Fruit fly (Drosophila melanogaster) whole organism, embryonic: ENCODE data around the gene CG4020.

Source experiments
- Adf1 ChIP-seq: fragments of 200-800 bp; sonication (Bioruptor generic); IDR thresholded peaks from 2 replicates; pipeline ENCODE4 v1.3.6; 2022; ENCODE audit warnings: missing biosample characterization, missing genetic modification characterization
- Awh ChIP-seq: fragments of 200-800 bp; sonication (Bioruptor generic); IDR thresholded peaks from 2 replicates; pipeline ENCODE4, ENCODE4 v1.3.6; 2022; ENCODE audit warnings: missing biosample characterization, missing genetic modification characterization
- CG10431 ChIP-seq: fragments of 200-800 bp; sonication (Bioruptor generic); optimal IDR thresholded peaks from 3 replicates; lab custom pipeline; 2018; ENCODE audit warnings: missing biosample characterization, mild to moderate bottlenecking, missing genetic modification characterization
- CG11695 ChIP-seq: fragments of 200-800 bp; sonication (Bioruptor generic); IDR thresholded peaks from 3 replicates; pipeline ENCODE4 v1.3.6; 2022; ENCODE audit warnings: missing biosample characterization, missing genetic modification characterization
- CG12071 ChIP-seq: fragments of 200-800 bp; sonication (Bioruptor generic); optimal IDR thresholded peaks from 3 replicates; lab custom pipeline; 2018; ENCODE audit warnings: missing biosample characterization, mild to moderate bottlenecking, missing genetic modification characterization
- CG12659 ChIP-seq: fragments of 200-800 bp; sonication (Bioruptor generic); optimal IDR thresholded peaks from 3 replicates; lab custom pipeline; 2017; ENCODE audit warnings: mild to moderate bottlenecking, missing biosample characterization, missing genetic modification reagents, missing genetic modification characterization
- CG13775 ChIP-seq: fragments of 200-800 bp; sonication (Bioruptor generic); optimal IDR thresholded peaks from 3 replicates; lab custom pipeline; 2017; ENCODE audit warnings: missing biosample characterization, mild to moderate bottlenecking, missing genetic modification characterization
- CG14667 ChIP-seq: fragments of 200-800 bp; sonication (Bioruptor generic); IDR thresholded peaks from 2 replicates; pipeline ENCODE4 v1.3.6; 2022; ENCODE audit warnings: missing biosample characterization, missing genetic modification characterization
- CG14965 ChIP-seq: fragments of 200-800 bp; sonication (Bioruptor generic); optimal IDR thresholded peaks from 2 replicates; lab custom pipeline; 2016; ENCODE audit warnings: missing biosample characterization, missing genetic modification characterization, borderline replicate concordance
- CG15011 ChIP-seq: fragments of 200-800 bp; sonication (Bioruptor generic); optimal IDR thresholded peaks from 3 replicates; lab custom pipeline; 2018; ENCODE audit warnings: missing biosample characterization, mild to moderate bottlenecking, missing genetic modification characterization
- CG2199 ChIP-seq: fragments of 200-800 bp; sonication (Bioruptor generic); IDR thresholded peaks from 3 replicates; pipeline ENCODE4 v1.3.6; 2022; ENCODE audit warnings: missing biosample characterization, missing genetic modification characterization
- CG2712 ChIP-seq: fragments of 200-800 bp; optimal IDR thresholded peaks from 3 replicates; lab custom pipeline; 2019; ENCODE audit warnings: missing biosample characterization, mild to moderate bottlenecking, missing genetic modification characterization, moderate library complexity
- CG31365 ChIP-seq: fragments of 200-800 bp; sonication (Bioruptor generic); optimal IDR thresholded peaks from 2 replicates; lab custom pipeline; 2018; ENCODE audit warnings: missing biosample characterization, mild to moderate bottlenecking, missing genetic modification characterization
- CG33557 ChIP-seq: fragments of 200-800 bp; sonication (Bioruptor generic); optimal IDR thresholded peaks from 2 replicates; lab custom pipeline; 2019; ENCODE audit warnings: missing biosample characterization, mild to moderate bottlenecking, missing genetic modification characterization, moderate library complexity
- CG3847 ChIP-seq: fragments of 200-800 bp; sonication (Bioruptor generic); IDR thresholded peaks from 2 replicates; pipeline ENCODE4 v1.3.6; 2022; ENCODE audit warnings: missing biosample characterization, missing genetic modification characterization
- CG4820 ChIP-seq: fragments of 200-800 bp; sonication (Bioruptor generic); optimal IDR thresholded peaks from 3 replicates; lab custom pipeline; 2016; ENCODE audit warnings: missing biosample characterization, missing genetic modification characterization
- CG6683 ChIP-seq: fragments of 200-800 bp; sonication (Bioruptor generic); optimal IDR thresholded peaks from 2 replicates; lab custom pipeline; 2017; ENCODE audit warnings: missing biosample characterization, mild to moderate bottlenecking, missing genetic modification characterization, missing genetic modification reagents
- CG8944 ChIP-seq: fragments of 200-800 bp; sonication (Bioruptor generic); optimal IDR thresholded peaks from 3 replicates; lab custom pipeline; 2016; ENCODE audit warnings: missing biosample characterization, missing genetic modification characterization
- CG9437 ChIP-seq: fragments of 200-800 bp; sonication (Bioruptor generic); optimal IDR thresholded peaks from 2 replicates; lab custom pipeline; 2018; ENCODE audit warnings: missing biosample characterization, mild to moderate bottlenecking, missing genetic modification characterization
- CG9609 ChIP-seq: fragments of 200-800 bp; sonication (Bioruptor generic); optimal IDR thresholded peaks from 3 replicates; lab custom pipeline; 2016; ENCODE audit warnings: missing biosample characterization, missing genetic modification characterization
- D ChIP-seq, 2 experiments: fragments of 200-800 bp in 1 of 2; fragments of >200 bp in 1 of 2; sonication (Bioruptor generic) in 1 of 2; optimal IDR thresholded peaks; 2 replicates in 1 of 2; 3 replicates in 1 of 2; lab custom pipeline; 2017; ENCODE audit warnings: mild to moderate bottlenecking in 1 of 2, missing biosample characterization in 1 of 2, missing genetic modification characterization in 1 of 2, missing genetic modification reagents in 1 of 2
- Ets97D ChIP-seq: fragments of 200-800 bp; sonication (Bioruptor generic); optimal IDR thresholded peaks from 3 replicates; lab custom pipeline; 2016; ENCODE audit warnings: missing biosample characterization, missing genetic modification characterization
- HLH4C ChIP-seq: fragments of 200-800 bp; sonication (Bioruptor generic); IDR thresholded peaks from 3 replicates; pipeline ENCODE4 v1.3.6; 2022; ENCODE audit warnings: missing biosample characterization, missing genetic modification characterization; ENCODE audit not compliant: partially characterized antibody
- Kr ChIP-seq: fragments of 200-800 bp; sonication (Bioruptor generic); optimal IDR thresholded peaks from 2 replicates; lab custom pipeline; 2017; ENCODE audit warnings: missing biosample characterization, mild to moderate bottlenecking, missing genetic modification characterization
- Pdp1 ChIP-seq, 2 experiments: fragments of 200-800 bp; sonication (Bioruptor generic); optimal IDR thresholded peaks; 3 replicates each; lab custom pipeline; 2016; ENCODE audit warnings: missing biosample characterization in 2 of 2, missing genetic modification characterization in 2 of 2, mild to moderate bottlenecking in 1 of 2, moderate library complexity in 1 of 2
- Side ChIP-seq: fragments of 200-800 bp; sonication (Bioruptor generic); optimal IDR thresholded peaks from 2 replicates; lab custom pipeline; 2016; ENCODE audit warnings: missing biosample characterization, missing genetic modification characterization
- Sox100B ChIP-seq: fragments of 200-800 bp; sonication (Bioruptor generic); optimal IDR thresholded peaks from 3 replicates; lab custom pipeline; 2018; ENCODE audit warnings: missing biosample characterization, mild to moderate bottlenecking, missing genetic modification characterization
- Spps ChIP-seq: fragments of 200-800 bp; sonication (Bioruptor generic); optimal IDR thresholded peaks from 2 replicates; lab custom pipeline; 2018; ENCODE audit warnings: missing biosample characterization, mild to moderate bottlenecking, missing genetic modification characterization
- ab ChIP-seq: fragments of 200-800 bp; sonication (Bioruptor generic); optimal IDR thresholded peaks from 2 replicates; lab custom pipeline; 2016; ENCODE audit warnings: missing biosample characterization, missing genetic modification characterization
- bab2 ChIP-seq: fragments of 200-800 bp; sonication (Bioruptor generic); optimal IDR thresholded peaks from 2 replicates; lab custom pipeline; 2016; ENCODE audit warnings: missing biosample characterization, missing genetic modification characterization
- bbx ChIP-seq: fragments of 200-800 bp; sonication (Bioruptor generic); IDR thresholded peaks from 2 replicates; pipeline ENCODE4 v1.3.6; 2022; ENCODE audit warnings: missing biosample characterization, missing genetic modification characterization; ENCODE audit not compliant: partially characterized antibody
- bowl ChIP-seq: fragments of 200-800 bp; sonication (Bioruptor generic); IDR thresholded peaks from 2 replicates; pipeline ENCODE4 v1.3.6; 2022; ENCODE audit warnings: missing biosample characterization, missing genetic modification characterization
- cad ChIP-seq: fragments of >200 bp; optimal IDR thresholded peaks from 2 replicates; lab custom pipeline; 2017; ENCODE audit warnings: missing biosample characterization, missing genetic modification characterization
- cg ChIP-seq: fragments of 200-800 bp; sonication (Bioruptor generic); optimal IDR thresholded peaks from 3 replicates; lab custom pipeline; 2019; ENCODE audit warnings: missing biosample characterization, mild to moderate bottlenecking, missing genetic modification characterization, moderate library complexity
- ewg ChIP-seq: fragments of 200-800 bp; sonication (Bioruptor generic); optimal IDR thresholded peaks from 3 replicates; lab custom pipeline; 2017; ENCODE audit warnings: mild to moderate bottlenecking, missing biosample characterization, missing genetic modification reagents, missing genetic modification characterization
- ham ChIP-seq: fragments of 200-800 bp; sonication (Bioruptor generic); IDR thresholded peaks from 2 replicates; pipeline ENCODE4 v1.3.6; 2022; ENCODE audit warnings: missing biosample characterization, missing genetic modification characterization
- hbn ChIP-seq: fragments of 200-800 bp; sonication (Bioruptor generic); IDR thresholded peaks from 2 replicates; pipeline ENCODE4 v1.3.6; 2022; ENCODE audit warnings: missing biosample characterization, missing genetic modification characterization; ENCODE audit not compliant: partially characterized antibody
- jigr1 ChIP-seq: fragments of 200-800 bp; sonication (Bioruptor generic); IDR thresholded peaks from 3 replicates; pipeline ENCODE4 v1.3.6; 2022; ENCODE audit warnings: missing biosample characterization, missing genetic modification characterization
- jing ChIP-seq: fragments of 200-800 bp; sonication (Bioruptor generic); optimal IDR thresholded peaks from 2 replicates; lab custom pipeline; 2018; ENCODE audit warnings: missing biosample characterization, mild to moderate bottlenecking, missing genetic modification characterization
- lola ChIP-seq, 3 experiments: fragments of >200 bp in 2 of 3; fragments of 200-800 bp in 1 of 3; sonication (Bioruptor generic) in 1 of 3; optimal IDR thresholded peaks; 2 replicates each; lab custom pipeline; 2017 to 2019; ENCODE audit warnings: missing biosample characterization in 3 of 3, missing genetic modification characterization in 3 of 3, mild to moderate bottlenecking in 1 of 3, moderate library complexity in 1 of 3
- nau ChIP-seq: fragments of 200-800 bp; sonication (Bioruptor generic); optimal IDR thresholded peaks from 3 replicates; lab custom pipeline; 2017; ENCODE audit warnings: missing biosample characterization, mild to moderate bottlenecking, missing genetic modification characterization, missing genetic modification reagents
- sr ChIP-seq: fragments of 200-800 bp; sonication (Bioruptor generic); IDR thresholded peaks from 3 replicates; pipeline ENCODE4 v1.3.6; 2022; ENCODE audit warnings: missing biosample characterization, missing genetic modification characterization
- tio ChIP-seq: fragments of 200-800 bp; sonication (Bioruptor generic); optimal IDR thresholded peaks from 2 replicates; lab custom pipeline; 2017; ENCODE audit warnings: missing biosample characterization, missing genetic modification characterization, inconsistent platforms
- toy ChIP-seq: fragments of 200-800 bp; sonication (Bioruptor generic); IDR thresholded peaks from 2 replicates; pipeline ENCODE4 v1.3.6; 2022; ENCODE audit warnings: missing biosample characterization, missing genetic modification characterization
- vnd ChIP-seq: fragments of 200-800 bp; sonication (Bioruptor generic); IDR thresholded peaks from 3 replicates; pipeline ENCODE4 v1.3.6; 2022; ENCODE audit warnings: missing biosample characterization, missing genetic modification characterization; ENCODE audit not compliant: partially characterized antibody
- wek ChIP-seq: fragments of 200-800 bp; sonication (Bioruptor generic); optimal IDR thresholded peaks from 3 replicates; lab custom pipeline; 2018; ENCODE audit warnings: missing biosample characterization, mild to moderate bottlenecking, missing genetic modification characterization, moderate library complexity
- wor ChIP-seq: fragments of 200-800 bp; sonication (Bioruptor generic); IDR thresholded peaks from 2 replicates; pipeline ENCODE4 v1.3.6; 2022; ENCODE audit warnings: missing biosample characterization, missing genetic modification characterization
- zfh2 ChIP-seq: fragments of 200-800 bp; sonication (Bioruptor generic); optimal IDR thresholded peaks from 2 replicates; lab custom pipeline; 2016; ENCODE audit warnings: missing biosample characterization, missing genetic modification characterization

The CG4020 gene

DNA sequence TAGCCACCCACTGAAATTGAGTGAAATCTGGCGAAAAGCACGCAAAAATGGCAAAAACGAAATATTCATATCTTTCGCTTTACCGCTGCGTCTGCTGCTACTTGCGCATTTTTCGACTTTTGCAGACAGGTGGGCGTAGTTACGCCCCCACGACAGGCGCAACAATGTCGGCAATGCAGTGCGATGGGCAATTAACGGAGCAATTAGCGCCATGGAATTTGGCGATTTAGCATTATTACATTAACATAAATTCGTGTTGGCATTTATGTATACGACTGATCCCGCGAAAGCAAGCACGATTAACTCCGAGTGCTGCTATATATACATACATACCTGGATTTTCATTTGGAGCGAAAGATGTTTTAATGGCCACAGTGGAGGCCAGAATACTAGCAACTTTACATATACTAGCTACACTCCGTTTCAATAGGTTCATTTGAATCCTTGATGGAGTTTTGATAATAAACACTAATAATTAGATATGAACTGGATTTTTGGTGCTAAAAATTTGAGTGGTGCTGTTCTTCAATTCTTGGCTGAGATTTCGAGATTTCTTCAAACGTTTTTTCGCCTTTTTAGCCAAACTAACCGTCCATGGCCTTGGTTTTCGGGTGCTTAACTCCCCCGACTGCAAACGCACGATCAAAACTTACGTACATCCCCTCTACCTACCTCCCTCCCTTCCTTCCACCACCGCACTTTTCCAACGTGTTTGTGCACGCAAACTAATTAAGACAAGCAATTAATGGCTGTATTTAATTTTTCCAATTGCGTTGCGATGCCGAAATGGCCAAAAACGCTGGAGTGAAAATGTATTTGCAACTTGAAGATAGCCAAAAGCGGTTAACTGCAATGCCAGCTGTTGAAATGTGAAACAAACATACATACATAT, 8.5 kb upstream of the CG4020 start (continued):
- TF ChIP-seq bab2 (GFP tag; lab: Kevin White, UChicago): peak; percentile 2
- no peak for TF ChIP-seq Spps (tag; lab: Kevin White, UChicago)
- TF ChIP-seq CG12659 (GFP tag; lab: Kevin White, UChicago): peak; percentile 14
- no peak for TF ChIP-seq lola (GFP tag; optimal IDR thresholded peaks at IDR 0.05; lab: Kevin White, UChicago)
- no peak for TF ChIP-seq CG14667 (GFP tag; lab: Robert Waterston, UW)
- no peak for TF ChIP-seq bowl (GFP tag; lab: Robert Waterston, UW)
- TF ChIP-seq wek (GFP tag; lab: Kevin White, UChicago): no peak
- no peak for TF ChIP-seq nau (GFP tag; lab: Kevin White, UChicago)
- TF ChIP-seq ewg (GFP tag; lab: Kevin White, UChicago): no peak
- no peak for TF ChIP-seq Kr (GFP tag; lab: Kevin White, UChicago)
- TF ChIP-seq CG9437 (GFP tag; lab: Kevin White, UChicago): no peak
- TF ChIP-seq CG13775: no peak
- TF ChIP-seq D (optimal IDR thresholded peaks at IDR 0.05; lab: Kevin White, UChicago): no peak
- peak; percentile 13 for TF ChIP-seq D (GFP tag; optimal IDR thresholded peaks at IDR 0.05; lab: Kevin White, UChicago)
- TF ChIP-seq CG3847: no peak
- no peak for TF ChIP-seq tio (GFP tag; lab: Kevin White, UChicago)
- no peak for TF ChIP-seq CG31365 (tag; lab: Kevin White, UChicago)
- TF ChIP-seq cad (GFP tag; lab: Kevin White, UChicago): no peak
- no peak for TF ChIP-seq ab
- TF ChIP-seq zfh2 (GFP tag; lab: Kevin White, UChicago): no peak
- TF ChIP-seq HLH4C (GFP tag; lab: Robert Waterston, UW): no peak
- TF ChIP-seq Adf1: no peak
- TF ChIP-seq CG15011 (GFP tag; lab: Kevin White, UChicago): no peak
- TF ChIP-seq wor: no peak
- no peak for TF ChIP-seq CG9609 (GFP tag; lab: Kevin White, UChicago)
- no peak for TF ChIP-seq CG14965
- TF ChIP-seq CG4820 (GFP tag; lab: Kevin White, UChicago): no peak
- TF ChIP-seq Awh (GFP tag; lab: Robert Waterston, UW): 0 out of 2 replicates have a peak, but pooled peaks have one; percentile 28
- no peak for TF ChIP-seq sr
- TF ChIP-seq Sox100B: no peak
- TF ChIP-seq CG8944: no peak
- TF ChIP-seq Pdp1 (GFP tag; optimal IDR thresholded peaks at IDR 0.05; lab: Kevin White, UChicago): no peak
- no peak for TF ChIP-seq bbx (GFP tag; lab: Robert Waterston, UW)
- no peak for TF ChIP-seq jigr1 (GFP tag; lab: Robert Waterston, UW)
- TF ChIP-seq CG6683: no peak
- TF ChIP-seq ham (GFP tag; lab: Robert Waterston, UW): no peak
- no peak for TF ChIP-seq jing (GFP tag; lab: Kevin White, UChicago)
- TF ChIP-seq cg (GFP tag; lab: Kevin White, UChicago): no peak
- no peak for TF ChIP-seq Side
- no peak for TF ChIP-seq vnd (GFP tag; lab: Robert Waterston, UW)
- no peak for TF ChIP-seq hbn (GFP tag; lab: Robert Waterston, UW)
- no peak for TF ChIP-seq CG33557 (GFP tag; lab: Kevin White, UChicago)
- no peak for TF ChIP-seq Ets97D (GFP tag; lab: Kevin White, UChicago)
- TF ChIP-seq toy (GFP tag; lab: Robert Waterston, UW): no peak
- peak; percentile 13 for TF ChIP-seq CG2712 (tag; lab: Kevin White, UChicago)
- TF ChIP-seq CG12071 (GFP tag; lab: Kevin White, UChicago): no peak
- TF ChIP-seq CG11695 (GFP tag; lab: Robert Waterston, UW): peak; percentile 47; the same call in 1 of the 3 replicates
- TF ChIP-seq CG2199 (GFP tag; lab: Robert Waterston, UW): no peak
- no peak for TF ChIP-seq CG10431 (GFP tag; lab: Kevin White, UChicago)
